Worm (Caenorhabditis elegans) whole organism, L2 larva: ENCODE data around the gene pals-39.

ENCODE experiments used
- C34F6.9 ChIP-seq: fragments of 150-350 bp; optimal IDR thresholded peaks from 2 replicates; lab custom pipeline; 2014; ENCODE audit warnings: missing biosample characterization, missing genetic modification characterization
- F13H6.1 ChIP-seq: sonication (generic microtip); optimal IDR thresholded peaks from 2 replicates; lab custom pipeline; 2016; ENCODE audit warnings: missing genetic modification characterization, missing compliant biosample characterization
- R02D3.7 ChIP-seq: fragments of 150-350 bp; optimal IDR thresholded peaks from 2 replicates; lab custom pipeline; 2014; ENCODE audit warnings: missing biosample characterization, missing genetic modification characterization
- Y55F3AM.14 ChIP-seq: fragments of 200-800 bp; sonication (Bioruptor generic); optimal IDR thresholded peaks from 2 replicates; lab custom pipeline; 2018; ENCODE audit warnings: mild to moderate bottlenecking, missing genetic modification characterization, missing compliant biosample characterization
- ZK546.5 ChIP-seq: sonication (generic microtip); optimal IDR thresholded peaks from 2 replicates; lab custom pipeline; 2017; ENCODE audit warnings: missing biosample characterization, missing genetic modification characterization
- alr-1 ChIP-seq: fragments of 150-350 bp; optimal IDR thresholded peaks from 2 replicates; lab custom pipeline; 2014; ENCODE audit warnings: missing biosample characterization, missing genetic modification characterization
- aly-2 ChIP-seq: fragments of 150-350 bp; optimal IDR thresholded peaks from 2 replicates; lab custom pipeline; 2014; ENCODE audit warnings: missing biosample characterization, missing genetic modification characterization
- ama-1 ChIP-seq: fragments of 150-350 bp; optimal IDR thresholded peaks from 2 replicates; lab custom pipeline; 2018; ENCODE audit warnings: inconsistent platforms
- blmp-1 ChIP-seq: sonication (generic microtip); optimal IDR thresholded peaks from 2 replicates; lab custom pipeline; 2017; ENCODE audit warnings: missing genetic modification characterization, mild to moderate bottlenecking, missing compliant biosample characterization, antibody characterized with exemption, moderate library complexity; ENCODE audit not compliant: insufficient read depth
- ceh-16 ChIP-seq: fragments of 150-350 bp; optimal IDR thresholded peaks from 2 replicates; lab custom pipeline; 2014; ENCODE audit warnings: missing biosample characterization, missing genetic modification characterization
- ceh-82 ChIP-seq: fragments of 150-350 bp; optimal IDR thresholded peaks from 2 replicates; lab custom pipeline; 2014; ENCODE audit warnings: missing biosample characterization, missing genetic modification characterization
- crh-2 ChIP-seq: sonication (generic microtip); optimal IDR thresholded peaks from 2 replicates; lab custom pipeline; 2017; ENCODE audit warnings: missing biosample characterization, missing genetic modification characterization
- dmd-4 ChIP-seq: sonication (generic microtip); optimal IDR thresholded peaks from 2 replicates; lab custom pipeline; 2017; ENCODE audit warnings: missing biosample characterization, missing genetic modification characterization
- egl-27 ChIP-seq: sonication (generic microtip); optimal IDR thresholded peaks from 3 replicates; lab custom pipeline; 2017; ENCODE audit warnings: missing biosample characterization, missing genetic modification reagents, missing genetic modification characterization
- elt-1 ChIP-seq: fragments of 150-350 bp; optimal IDR thresholded peaks from 2 replicates; lab custom pipeline; 2014; ENCODE audit warnings: missing biosample characterization, missing genetic modification characterization
- fos-1 ChIP-seq: fragments of 150-350 bp; optimal IDR thresholded peaks from 2 replicates; lab custom pipeline; 2014; ENCODE audit warnings: missing biosample characterization, missing genetic modification characterization
- gmeb-1 ChIP-seq: fragments of 150-350 bp; optimal IDR thresholded peaks from 2 replicates; lab custom pipeline; 2014; ENCODE audit warnings: missing biosample characterization, missing genetic modification characterization
- lin-11 ChIP-seq: fragments of 150-350 bp; sonication (generic microtip); optimal IDR thresholded peaks from 2 replicates; lab custom pipeline; 2014; ENCODE audit warnings: missing biosample characterization, missing genetic modification characterization, inconsistent platforms, mixed read lengths
- lin-39 ChIP-seq: fragments of 150-350 bp; optimal IDR thresholded peaks from 2 replicates; lab custom pipeline; 2014; ENCODE audit warnings: missing biosample characterization, missing genetic modification reagents, missing genetic modification characterization
- lsy-2 ChIP-seq, 2 experiments: fragments of 150-350 bp in 1 of 2; sonication (generic microtip) in 1 of 2; optimal IDR thresholded peaks; 2 replicates each; lab custom pipeline; 2014 to 2017; ENCODE audit warnings: missing biosample characterization in 2 of 2, missing genetic modification characterization in 2 of 2
- mab-5 ChIP-seq: fragments of 150-350 bp; optimal IDR thresholded peaks from 2 replicates; lab custom pipeline; 2014; ENCODE audit warnings: missing biosample characterization, missing genetic modification characterization
- mbf-1 ChIP-seq: sonication (generic microtip); optimal IDR thresholded peaks from 2 replicates; lab custom pipeline; 2017; ENCODE audit warnings: missing biosample characterization, missing genetic modification characterization
- mdl-1 ChIP-seq, 2 experiments: fragments of 150-350 bp in 1 of 2; sonication (generic microtip) in 1 of 2; optimal IDR thresholded peaks; 2 replicates each; lab custom pipeline; 2017; ENCODE audit warnings: missing biosample characterization in 2 of 2, missing genetic modification characterization in 2 of 2
- nhr-11 ChIP-seq: fragments of 150-350 bp; optimal IDR thresholded peaks from 2 replicates; lab custom pipeline; 2014; ENCODE audit warnings: missing biosample characterization, missing genetic modification characterization
- nhr-129 ChIP-seq: fragments of 150-350 bp; optimal IDR thresholded peaks from 2 replicates; lab custom pipeline; 2014; ENCODE audit warnings: missing biosample characterization, missing genetic modification characterization
- nhr-23 ChIP-seq: fragments of 150-350 bp; optimal IDR thresholded peaks from 2 replicates; lab custom pipeline; 2014; ENCODE audit warnings: missing biosample characterization, missing genetic modification reagents, missing genetic modification characterization
- nhr-237 ChIP-seq: fragments of 150-350 bp; optimal IDR thresholded peaks from 2 replicates; lab custom pipeline; 2014; ENCODE audit warnings: missing biosample characterization, missing genetic modification characterization
- nhr-6 ChIP-seq: fragments of 150-350 bp; optimal IDR thresholded peaks from 2 replicates; lab custom pipeline; 2014; ENCODE audit warnings: missing biosample characterization, missing genetic modification characterization
- nhr-77 ChIP-seq: fragments of 150-350 bp; optimal IDR thresholded peaks from 2 replicates; lab custom pipeline; 2014; ENCODE audit warnings: missing biosample characterization, missing genetic modification characterization
- sem-4 ChIP-seq: fragments of 150-350 bp; optimal IDR thresholded peaks from 2 replicates; lab custom pipeline; 2014; ENCODE audit warnings: missing biosample characterization, missing genetic modification reagents, missing genetic modification characterization
- sma-3 ChIP-seq: sonication (generic microtip); optimal IDR thresholded peaks from 2 replicates; lab custom pipeline; 2016; ENCODE audit warnings: missing genetic modification reagents, missing genetic modification characterization, missing compliant biosample characterization
- sma-9 ChIP-seq, 2 experiments: fragments of 150-350 bp in 1 of 2; sonication (generic microtip) in 1 of 2; optimal IDR thresholded peaks; 2 replicates each; lab custom pipeline; 2014 to 2016; ENCODE audit warnings: missing genetic modification characterization in 2 of 2, mild to moderate bottlenecking in 1 of 2, missing biosample characterization in 1 of 2, missing compliant biosample characterization in 1 of 2, missing genetic modification reagents in 1 of 2, moderate library complexity in 1 of 2
- snpc-4 ChIP-seq: fragments of 150-350 bp; optimal IDR thresholded peaks from 2 replicates; lab custom pipeline; 2014; ENCODE audit warnings: missing biosample characterization, missing genetic modification characterization
- unc-55 ChIP-seq: fragments of 150-350 bp; sonication (generic microtip); optimal IDR thresholded peaks from 3 replicates; lab custom pipeline; 2014; ENCODE audit warnings: missing biosample characterization, missing genetic modification reagents, missing genetic modification characterization
- zag-1 ChIP-seq: fragments of 150-350 bp; optimal IDR thresholded peaks from 2 replicates; lab custom pipeline; 2014; ENCODE audit warnings: missing biosample characterization, missing genetic modification characterization
- ztf-11 ChIP-seq: sonication (generic microtip); optimal IDR thresholded peaks from 2 replicates; lab custom pipeline; 2017; ENCODE audit warnings: missing biosample characterization, missing genetic modification characterization
- ztf-4 ChIP-seq: fragments of 150-350 bp; optimal IDR thresholded peaks from 2 replicates; lab custom pipeline; 2014; ENCODE audit warnings: missing biosample characterization, missing genetic modification characterization

Gene pals-39

DNA sequence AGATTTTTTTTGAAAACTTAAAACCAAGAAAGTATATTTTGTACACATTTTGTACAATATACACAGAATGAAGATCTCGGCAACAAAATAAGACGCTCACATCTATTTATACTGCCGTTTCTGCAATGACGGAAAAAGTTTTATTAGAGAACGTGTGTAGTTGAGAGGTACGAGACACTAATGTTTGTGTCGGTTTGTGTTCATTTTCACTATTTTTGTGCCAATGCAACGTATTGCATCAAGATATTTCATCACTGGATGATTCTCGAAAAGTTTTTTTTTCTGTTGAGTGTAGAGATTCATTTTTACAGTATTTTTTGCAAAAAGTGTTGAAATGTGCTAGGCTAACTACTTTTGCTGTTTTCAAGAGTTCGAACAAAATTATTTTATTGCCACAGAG is 34.7 kb downstream of the pals-39 start (continued):
- TF ChIP-seq mab-5 (tag; lab: Kevin White, UChicago) (no peak), nhr-11 (tag; lab: Kevin White, UChicago) (no peak), F13H6.1 (tag; lab: Kevin White, UChicago) (no peak), nhr-237 (tag; lab: Kevin White, UChicago) (no peak), sem-4 (tag; lab: Kevin White, UChicago) (no peak), ceh-82 (tag; lab: Kevin White, UChicago) (no peak), ztf-11 (tag; lab: Kevin White, UChicago) (no peak), ZK546.5 (tag; lab: Kevin White, UChicago) (no peak), elt-1 (tag; lab: Kevin White, UChicago) (no peak), R02D3.7 (tag; lab: Kevin White, UChicago) (no peak), alr-1 (tag; lab: Kevin White, UChicago) (no peak), lsy-2 (tag; optimal IDR thresholded peaks at IDR 0.05; lab: Kevin White, UChicago) (peak in 1 of 2 experiments; percentile 48), nhr-77 (tag; lab: Kevin White, UChicago) (no peak), fos-1 (tag; lab: Kevin White, UChicago) (peak; percentile 44), Y55F3AM.14 (no peak), mbf-1 (no peak), dmd-4 (tag; lab: Kevin White, UChicago) (no peak), zag-1 (no peak), C34F6.9 (tag; lab: Kevin White, UChicago) (peak; percentile 37), unc-55 (GFP tag; lab: Kevin White, UChicago) (peak; percentile 53)

DNA sequence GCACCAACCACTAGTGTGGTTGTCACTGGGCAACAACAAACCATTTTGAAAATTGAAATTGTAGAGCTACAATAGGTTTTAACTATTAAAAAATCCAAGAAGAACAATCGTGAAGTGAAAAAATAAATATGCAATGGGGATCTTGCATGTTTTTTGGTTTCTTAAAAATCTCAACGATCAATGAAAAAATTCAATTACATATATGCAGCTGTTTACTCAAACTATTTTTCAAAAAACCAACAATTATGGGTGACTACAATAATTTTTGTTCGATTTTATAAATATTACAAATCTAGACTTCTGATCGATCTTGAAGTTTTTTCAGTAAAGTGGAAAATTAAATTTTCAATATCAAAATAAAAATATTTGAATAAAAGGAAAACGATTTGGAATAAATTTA is 35.1 kb downstream of the pals-39 start, which contains the start of gene cdr-4:
Gene cdr-4, minus strand, starts transcription at position 101 of the 400 bp plus-strand sequence.
- no peak for TF ChIP-seq egl-27
- TF ChIP-seq blmp-1: no peak
- TF ChIP-seq zag-1: no peak
- TF ChIP-seq ceh-82 (tag; lab: Kevin White, UChicago): no peak
- no peak for TF ChIP-seq elt-1 (tag; lab: Kevin White, UChicago)
- TF ChIP-seq sma-3: no peak
- no peak for TF ChIP-seq ceh-16
- TF ChIP-seq aly-2 (tag; lab: Kevin White, UChicago): no peak
- no peak for TF ChIP-seq nhr-11 (tag; lab: Kevin White, UChicago)
- TF ChIP-seq nhr-237 (tag; lab: Kevin White, UChicago): no peak
- TF ChIP-seq C34F6.9 (tag; lab: Kevin White, UChicago): no peak
- no peak for TF ChIP-seq Y55F3AM.14
- no peak for TF ChIP-seq crh-2 (tag; lab: Kevin White, UChicago)
- TF ChIP-seq lsy-2 (tag; optimal IDR thresholded peaks at IDR 0.05; lab: Kevin White, UChicago): no peak
- TF ChIP-seq, all 48 proteins: peak for 0

DNA sequence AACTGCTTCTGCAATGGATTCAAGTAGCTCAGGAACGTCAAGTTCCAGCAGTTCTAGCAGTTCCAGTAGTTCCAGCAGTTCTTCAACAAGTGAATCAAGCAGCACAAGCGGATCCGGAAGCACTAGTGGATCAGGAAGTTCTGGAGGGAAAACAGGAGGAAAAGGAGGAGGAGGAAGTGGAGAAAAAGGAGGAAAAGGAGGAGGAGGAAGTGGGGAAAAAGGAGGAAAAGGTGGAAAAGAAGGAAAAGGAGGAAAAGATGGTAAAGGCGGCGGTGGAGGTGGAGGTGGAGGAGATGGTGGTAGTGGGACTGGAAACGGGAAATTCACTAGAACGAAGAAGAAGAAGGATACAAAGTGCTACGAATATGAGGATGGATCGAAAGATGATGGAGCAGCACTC is 37.1 kb downstream of the pals-39 start:
- TF ChIP-seq ZK546.5 (tag; lab: Kevin White, UChicago) (no peak), mdl-1 (tag; optimal IDR thresholded peaks at IDR 0.05; lab: Kevin White, UChicago) (no peak), sem-4 (tag; lab: Kevin White, UChicago) (no peak), lin-11 (tag; lab: Kevin White, UChicago) (no peak), nhr-11 (tag; lab: Kevin White, UChicago) (no peak), alr-1 (tag; lab: Kevin White, UChicago) (no peak), snpc-4 (tag; lab: Kevin White, UChicago) (no peak), sma-9 (GFP tag; optimal IDR thresholded peaks at IDR 0.05; lab: Kevin White, UChicago) (no peak), sma-9 (tag; optimal IDR thresholded peaks at IDR 0.05; lab: Kevin White, UChicago) (no peak), nhr-23 (tag; lab: Kevin White, UChicago) (no peak), ama-1 (lab: Kevin White, UChicago) (no peak), nhr-129 (tag; lab: Kevin White, UChicago) (no peak), nhr-6 (tag; lab: Kevin White, UChicago) (no peak), zag-1 (no peak), ceh-82 (tag; lab: Kevin White, UChicago) (no peak), lin-39 (no peak), C34F6.9 (tag; lab: Kevin White, UChicago) (no peak), ztf-4 (tag; lab: Kevin White, UChicago) (no peak), F13H6.1 (tag; lab: Kevin White, UChicago) (no peak), mbf-1 (no peak), gmeb-1 (tag; lab: Kevin White, UChicago) (no peak)
